Worm (Caenorhabditis elegans) whole organism, dauer: ENCODE measurements around the gene Y44A6D.7.

Experiments
- unc-62 ChIP-seq: sonication (generic microtip); optimal IDR thresholded peaks from 2 replicates; lab custom pipeline; 2017; ENCODE audit warnings: missing biosample characterization, missing genetic modification reagents, missing genetic modification characterization

Gene Y44A6D.7

DNA sequence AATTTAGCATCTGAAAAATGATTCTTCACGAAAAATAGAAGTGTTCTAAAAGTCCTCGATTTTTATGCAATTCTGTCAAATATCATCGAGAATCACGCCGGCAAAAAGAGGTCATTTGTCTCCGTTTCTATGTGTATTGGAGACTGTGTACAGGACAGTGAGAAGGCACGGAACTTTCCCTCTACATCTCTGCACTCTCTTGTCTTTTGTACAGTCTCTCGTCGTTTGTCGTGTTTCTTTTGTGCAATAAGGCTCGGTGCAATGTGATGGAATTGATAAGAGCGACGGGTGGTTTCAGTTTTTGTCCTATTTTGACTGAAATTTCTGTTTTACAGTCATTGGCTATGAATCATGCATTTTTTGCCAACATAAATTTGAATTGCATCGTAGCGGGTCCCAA, 17.3 kb downstream of the Y44A6D.7 start:
- no peak for TF ChIP-seq unc-62 (GFP tag; lab: Kevin White, UChicago)

ce11 chrV:20832554-20832963, 18.0 kb downstream of the Y44A6D.7 start:
- no peak for TF ChIP-seq unc-62 (GFP tag; lab: Kevin White, UChicago)

DNA sequence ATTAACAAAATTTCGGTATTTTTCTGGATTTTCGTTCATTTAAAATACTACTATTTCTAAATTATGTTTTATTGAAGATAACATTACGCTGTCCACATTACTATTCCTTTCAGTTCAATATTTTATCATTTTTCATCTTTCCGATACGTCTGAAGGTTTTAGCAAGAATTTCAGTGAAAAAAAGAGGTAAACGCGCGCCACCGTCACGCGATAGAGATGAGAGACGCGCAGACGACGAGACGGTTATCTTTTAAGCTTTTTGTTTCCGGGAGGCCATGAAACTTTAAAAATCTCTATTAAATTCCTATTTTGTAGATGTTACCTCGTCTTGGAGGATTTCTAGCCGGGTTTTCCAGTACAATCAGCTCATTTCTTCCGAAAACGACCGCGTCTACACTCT, 23.2 kb downstream of the Y44A6D.7 start, which contains the start of gene mrps-12:
TSS of gene mrps-12 (plus strand) at position 316 of the 400 bp plus-strand sequence.
- TF ChIP-seq unc-62 (GFP tag; lab: Kevin White, UChicago) = no peak

ce11 chrV:20838565-20838964, 24.0 kb downstream of the Y44A6D.7 start, which contains the start of gene exos-7:
TSS of gene exos-7 (plus strand) at chrV:20838865.
- no peak for TF ChIP-seq unc-62 (GFP tag; lab: Kevin White, UChicago)

DNA sequence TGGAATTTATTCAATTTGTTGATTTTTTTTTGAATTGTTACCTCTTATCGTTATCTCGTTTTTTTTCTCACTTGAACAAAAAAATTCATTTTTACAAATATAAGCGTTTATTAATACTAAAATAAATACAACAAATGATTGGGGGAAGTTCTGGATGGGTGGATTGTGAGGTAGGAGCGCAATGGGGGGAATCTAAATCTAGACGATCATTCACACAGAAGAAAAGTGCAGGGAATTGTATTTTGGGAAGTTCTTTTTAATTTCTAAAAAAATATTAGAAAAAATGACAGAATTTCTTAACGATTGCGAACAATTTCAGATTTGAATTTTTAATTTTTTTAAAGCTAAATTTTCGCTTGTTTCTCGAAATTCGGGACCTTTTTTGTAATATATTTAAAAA, 27.0 kb downstream of the Y44A6D.7 start:
- no peak for TF ChIP-seq unc-62 (GFP tag; lab: Kevin White, UChicago)

DNA sequence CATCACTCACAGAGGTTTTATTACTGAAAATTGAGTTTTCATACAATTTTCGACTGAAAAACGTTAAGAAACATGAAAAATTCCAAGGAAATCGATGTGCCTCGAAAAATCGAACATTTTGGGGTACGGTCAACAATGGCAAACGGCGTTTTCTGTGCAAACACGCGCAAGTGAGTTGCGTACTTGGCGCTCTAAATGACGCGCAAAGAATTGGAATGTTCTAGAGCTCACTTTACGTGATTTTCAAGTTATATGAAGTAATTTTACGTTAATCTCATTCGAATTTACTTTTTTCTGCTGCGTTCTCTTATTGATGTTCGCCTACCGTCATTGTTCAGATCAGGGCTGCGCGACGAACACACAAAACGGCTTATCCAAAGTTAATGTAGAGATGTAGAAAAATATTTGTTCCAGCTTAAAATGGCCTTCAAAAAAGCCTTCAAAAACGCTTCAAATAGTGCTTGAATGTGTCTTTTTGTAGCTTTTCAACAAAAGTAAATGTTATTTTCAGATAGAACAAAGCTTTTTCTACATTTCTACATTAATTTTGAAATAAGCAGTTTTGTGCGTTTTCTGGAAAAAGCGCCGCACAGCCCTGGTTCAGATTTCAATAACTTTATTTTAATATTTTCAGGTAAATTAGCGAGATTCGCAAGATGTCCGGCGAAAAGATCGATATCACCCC, 31.1 kb downstream of the Y44A6D.7 start, which contains the start of the genes F31D4.2 and fkb-6:
TSS of gene F31D4.2 (minus strand) at position 23 of the 685 bp plus-strand sequence.
TSS of gene fkb-6 (plus strand) at position 635 of the 685 bp plus-strand sequence.
- no peak for TF ChIP-seq unc-62 (GFP tag; lab: Kevin White, UChicago)

DNA sequence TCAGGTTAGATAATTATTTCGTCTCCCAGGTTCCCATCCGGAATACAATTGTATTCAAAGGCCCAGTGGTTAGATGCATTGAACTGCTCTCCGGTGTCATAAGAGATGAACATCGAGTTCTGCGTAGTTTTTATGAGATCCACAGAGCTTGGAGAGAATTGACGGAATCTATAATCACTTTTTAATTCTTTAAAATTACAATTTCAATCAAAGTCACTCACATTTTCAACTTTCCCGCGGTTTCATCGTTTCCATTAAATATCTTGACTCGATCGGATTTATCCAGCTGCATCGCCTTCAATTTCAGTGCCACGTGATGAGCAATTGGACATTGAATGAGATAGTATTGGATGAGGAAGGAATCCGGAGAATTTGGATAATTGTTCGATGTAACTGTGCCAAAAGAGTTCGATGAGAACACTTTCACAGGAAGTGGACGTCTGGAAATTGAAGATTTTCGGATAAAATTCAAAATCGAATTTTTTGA, 33.3 kb downstream of the Y44A6D.7 start:
- no peak for TF ChIP-seq unc-62 (GFP tag; lab: Kevin White, UChicago)

DNA sequence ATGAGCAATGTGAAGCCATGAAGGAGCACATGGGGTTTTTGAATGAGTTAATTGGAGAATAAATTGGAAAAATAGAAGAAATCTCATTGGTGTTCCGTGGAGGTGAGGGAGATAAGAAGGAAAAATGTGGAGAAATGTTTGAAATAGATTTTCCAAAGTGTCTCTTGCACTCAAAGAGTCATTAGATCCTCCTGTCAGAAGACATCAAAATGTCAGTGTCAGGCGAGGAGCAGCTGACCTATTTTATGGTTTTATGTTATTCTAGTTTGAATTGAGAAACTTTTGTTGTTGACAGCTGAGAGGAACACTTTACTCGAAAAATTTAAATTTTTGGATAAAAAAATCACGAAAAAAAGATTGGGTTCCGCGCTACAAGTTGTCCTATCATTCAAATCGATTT, 36.1 kb downstream of the Y44A6D.7 start, which contains the start of gene clec-264:
TSS of gene clec-264 (minus strand) at position 122 of the 400 bp plus-strand sequence.
- no peak for TF ChIP-seq unc-62 (GFP tag; lab: Kevin White, UChicago)

DNA sequence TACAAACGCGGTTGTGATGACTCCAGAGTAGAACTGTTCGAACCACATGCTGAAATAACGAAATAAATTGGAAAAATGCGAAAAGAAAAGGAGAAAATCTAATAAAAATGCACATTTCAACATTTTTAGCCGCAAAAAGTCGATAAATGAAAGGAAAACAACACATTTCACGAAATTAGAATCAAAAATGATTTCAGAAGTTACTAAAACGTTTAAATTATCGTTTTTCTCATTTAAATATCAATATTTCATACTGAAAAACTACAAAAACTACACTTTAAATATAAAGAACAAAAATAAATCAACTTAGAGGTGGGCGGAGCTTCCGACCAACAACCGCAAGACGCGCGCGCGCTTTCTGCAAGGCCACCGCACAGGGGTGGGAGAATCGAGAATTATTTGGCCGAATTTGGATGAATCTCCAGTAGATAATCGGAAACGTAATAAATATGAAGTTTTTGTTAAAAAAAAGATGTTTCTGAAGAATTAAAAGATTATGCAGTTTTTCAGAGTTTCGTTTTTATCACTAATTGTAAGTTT, 37.4 kb downstream of the Y44A6D.7 start, which contains the start of gene ndua-1:
TSS of gene ndua-1 (minus strand) at position 51 of the 540 bp plus-strand sequence.
- TF ChIP-seq unc-62 (GFP tag; lab: Kevin White, UChicago) = no peak

ce11 chrV:20853581-20854161, 39.1 kb downstream of the Y44A6D.7 start, which contains the start of gene F31D4.5:
TSS of gene F31D4.5 (plus strand) at chrV:20854071.
- TF ChIP-seq unc-62 (GFP tag; lab: Kevin White, UChicago) = no peak

ce11 chrV:20861080-20861479, 46.6 kb downstream of the Y44A6D.7 start, which contains the start of gene try-4:
TSS of gene try-4 (minus strand) at chrV:20861153.
- no peak for TF ChIP-seq unc-62 (GFP tag; lab: Kevin White, UChicago)

DNA sequence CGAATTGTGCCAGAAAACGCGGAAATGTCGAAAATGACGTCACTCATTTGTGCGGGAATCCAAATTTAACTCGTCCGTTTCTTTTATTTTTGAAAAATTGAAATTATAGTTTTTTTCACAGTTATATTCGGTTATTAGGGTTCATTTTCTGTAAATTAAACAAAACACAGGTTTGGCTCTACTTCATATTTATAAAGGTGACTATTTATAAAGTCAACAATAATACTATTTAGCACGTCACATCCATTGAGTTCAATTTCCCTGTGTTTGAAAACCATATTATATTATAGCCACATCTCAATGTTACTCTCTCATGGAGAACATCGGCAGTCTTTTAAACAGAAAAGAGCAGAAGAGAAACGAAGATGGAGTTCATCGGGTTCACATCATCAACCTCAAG, 48.2 kb downstream of the Y44A6D.7 start, which contains the start of gene twk-35:
TSS of gene twk-35 (plus strand) at position 301 of the 400 bp plus-strand sequence.
- TF ChIP-seq unc-62 (GFP tag; lab: Kevin White, UChicago) = no peak
